Worm (Caenorhabditis elegans) whole organism, L1 larva: ENCODE results near the gene tnt-2.
A peak's percentile ranks its signal among the peaks of the same experiment; 100 is the strongest.

Experiments used
- C16A3.4 ChIP-seq: fragments of 150-350 bp; optimal IDR thresholded peaks from 2 replicates; lab custom pipeline; 2014; ENCODE audit warnings: missing biosample characterization, missing genetic modification characterization
- C34B4.2 ChIP-seq: sonication (generic microtip); optimal IDR thresholded peaks from 2 replicates; lab custom pipeline; 2017; ENCODE audit warnings: mild to moderate bottlenecking, missing genetic modification characterization, missing compliant biosample characterization
- blmp-1 ChIP-seq: fragments of 150-350 bp; optimal IDR thresholded peaks from 2 replicates; lab custom pipeline; 2014; ENCODE audit warnings: missing biosample characterization, missing genetic modification characterization
- ceh-8 ChIP-seq: fragments of 200-800 bp; sonication (Bioruptor generic); optimal IDR thresholded peaks from 2 replicates; lab custom pipeline; 2018; ENCODE audit warnings: mild to moderate bottlenecking, missing genetic modification characterization, moderate library complexity, missing compliant biosample characterization
- ceh-88 ChIP-seq: fragments of 200-800 bp; sonication (Bioruptor generic); IDR thresholded peaks from 2 replicates; pipeline ENCODE4 v1.3.6; 2022; ENCODE audit warnings: missing genetic modification characterization, missing compliant biosample characterization
- dsc-1 ChIP-seq: sonication (generic microtip); optimal IDR thresholded peaks from 2 replicates; lab custom pipeline; 2016; ENCODE audit warnings: mild to moderate bottlenecking, missing genetic modification characterization, missing compliant biosample characterization
- efl-1 ChIP-seq, 4 experiments: fragments of 150-350 bp; optimal IDR thresholded peaks in 3 of 4; peaks in 1 of 4; 1 replicate in 1 of 4; 2 replicates in 3 of 4; lab custom pipeline; 2014; ENCODE audit warnings: missing biosample characterization in 2 of 4, missing genetic modification characterization in 2 of 4, missing genetic modification reagents in 2 of 4
- efl-3 ChIP-seq: fragments of 200-800 bp; sonication (Bioruptor generic); optimal IDR thresholded peaks from 2 replicates; lab custom pipeline; 2018; ENCODE audit warnings: mild to moderate bottlenecking, missing genetic modification characterization, missing compliant biosample characterization
- egl-27 ChIP-seq, 2 experiments: fragments of 150-350 bp in 1 of 2; sonication (generic microtip); optimal IDR thresholded peaks; 3 replicates each; lab custom pipeline; 2017 to 2018; ENCODE audit warnings: missing biosample characterization in 2 of 2, missing genetic modification characterization in 2 of 2, missing genetic modification reagents in 2 of 2
- elt-2 ChIP-seq: sonication (generic microtip); optimal IDR thresholded peaks from 2 replicates; lab custom pipeline; 2016; ENCODE audit warnings: missing genetic modification characterization, mild to moderate bottlenecking, inconsistent platforms, missing compliant biosample characterization, missing genetic modification reagents
- elt-3 ChIP-seq, 6 experiments: fragments of 150-350 bp in 1 of 6; sonication (generic microtip); optimal IDR thresholded peaks; 2 replicates each; lab custom pipeline; 2017 to 2018; ENCODE audit warnings: missing biosample characterization in 6 of 6, missing genetic modification characterization in 6 of 6, inconsistent platforms in 1 of 6
- ets-5 ChIP-seq: fragments of 200-800 bp; sonication (Bioruptor generic); IDR thresholded peaks from 2 replicates; pipeline ENCODE4 v1.3.6; 2022; ENCODE audit warnings: missing genetic modification characterization, missing compliant biosample characterization
- fkh-4 ChIP-seq: sonication (generic microtip); optimal IDR thresholded peaks from 2 replicates; lab custom pipeline; 2016; ENCODE audit warnings: missing compliant biosample characterization, missing genetic modification characterization, borderline replicate concordance
- fos-1 ChIP-seq: fragments of 150-350 bp; optimal IDR thresholded peaks from 2 replicates; lab custom pipeline; 2014; ENCODE audit warnings: missing biosample characterization, missing genetic modification characterization
- hlh-4 ChIP-seq: sonication (generic microtip); optimal IDR thresholded peaks from 2 replicates; lab custom pipeline; 2016; ENCODE audit warnings: mild to moderate bottlenecking, missing genetic modification characterization, missing compliant biosample characterization
- lin-14 ChIP-seq: fragments of 200-800 bp; sonication (Bioruptor generic); optimal IDR thresholded peaks from 2 replicates; lab custom pipeline; 2018; ENCODE audit warnings: mild to moderate bottlenecking, missing genetic modification characterization, moderate library complexity, missing compliant biosample characterization
- lin-35 ChIP-seq, 2 experiments: fragments of 150-350 bp; optimal IDR thresholded peaks; 2 replicates each; lab custom pipeline; 2014; ENCODE audit warnings: missing biosample characterization in 2 of 2, missing genetic modification characterization in 2 of 2, missing genetic modification reagents in 2 of 2
- lin-39 ChIP-seq: fragments of 150-350 bp; optimal IDR thresholded peaks from 2 replicates; lab custom pipeline; 2014; ENCODE audit warnings: missing biosample characterization, missing genetic modification reagents, missing genetic modification characterization
- lsy-2 ChIP-seq, 2 experiments: fragments of 150-350 bp; optimal IDR thresholded peaks; 2 replicates each; lab custom pipeline; 2014; ENCODE audit warnings: missing biosample characterization in 2 of 2, missing genetic modification characterization in 2 of 2
- mdl-1 ChIP-seq, 2 experiments: fragments of 150-350 bp; optimal IDR thresholded peaks; 2 replicates each; lab custom pipeline; 2014 to 2017; ENCODE audit warnings: missing biosample characterization in 2 of 2, missing genetic modification characterization in 2 of 2, inconsistent platforms in 1 of 2
- mep-1 ChIP-seq: fragments of 150-350 bp; optimal IDR thresholded peaks from 2 replicates; lab custom pipeline; 2014; ENCODE audit warnings: missing biosample characterization, missing genetic modification characterization
- nhr-11 ChIP-seq: fragments of 150-350 bp; optimal IDR thresholded peaks from 2 replicates; lab custom pipeline; 2014; ENCODE audit warnings: missing biosample characterization, missing genetic modification characterization
- nhr-12 ChIP-seq: sonication (generic microtip); optimal IDR thresholded peaks from 2 replicates; lab custom pipeline; 2017; ENCODE audit warnings: missing biosample characterization, missing genetic modification characterization
- nhr-20 ChIP-seq: sonication (generic microtip); optimal IDR thresholded peaks from 2 replicates; lab custom pipeline; 2016; ENCODE audit warnings: mild to moderate bottlenecking, missing genetic modification characterization, missing compliant biosample characterization
- nhr-71 ChIP-seq: sonication (generic microtip); optimal IDR thresholded peaks from 2 replicates; lab custom pipeline; 2016; ENCODE audit warnings: mild to moderate bottlenecking, missing genetic modification characterization, moderate library complexity, missing compliant biosample characterization
- nhr-76 ChIP-seq: sonication (generic microtip); optimal IDR thresholded peaks from 2 replicates; lab custom pipeline; 2017; ENCODE audit warnings: missing biosample characterization, missing genetic modification characterization
- nhr-90 ChIP-seq: sonication (generic microtip); optimal IDR thresholded peaks from 2 replicates; lab custom pipeline; 2016; ENCODE audit warnings: mild to moderate bottlenecking, missing genetic modification characterization, missing compliant biosample characterization; ENCODE audit not compliant: poor library complexity
- skn-1 ChIP-seq: fragments of 150-350 bp; optimal IDR thresholded peaks from 2 replicates; lab custom pipeline; 2014; ENCODE audit warnings: missing biosample characterization, missing genetic modification characterization
- snpc-4 ChIP-seq: fragments of 150-350 bp; optimal IDR thresholded peaks from 2 replicates; lab custom pipeline; 2014; ENCODE audit warnings: missing biosample characterization, missing genetic modification characterization
- snu-23 ChIP-seq: sonication (generic microtip); optimal IDR thresholded peaks from 2 replicates; lab custom pipeline; 2016; ENCODE audit warnings: missing genetic modification characterization, missing compliant biosample characterization
- sup-37 ChIP-seq: fragments of 200-800 bp; sonication (Bioruptor generic); optimal IDR thresholded peaks from 2 replicates; lab custom pipeline; 2018; ENCODE audit warnings: mild to moderate bottlenecking, missing genetic modification characterization, missing compliant biosample characterization
- zag-1 ChIP-seq: fragments of 150-350 bp; optimal IDR thresholded peaks from 2 replicates; lab custom pipeline; 2014; ENCODE audit warnings: missing biosample characterization, missing genetic modification characterization

tnt-2 gene

ce11 chrX:8761497-8761896 lies 38.1 kb upstream of the tnt-2 start, which contains the start of gene M02D8.5:
TSS of gene M02D8.5 (minus strand) at chrX:8761597.
- no peak for TF ChIP-seq nhr-11 (tag; lab: Kevin White, UChicago)
- TF ChIP-seq dsc-1: no peak
- no peak for TF ChIP-seq elt-3 (tag; optimal IDR thresholded peaks at IDR 0.05; lab: Kevin White, UChicago)
- no peak for TF ChIP-seq ceh-8 (GFP tag; lab: Kevin White, UChicago)
- TF ChIP-seq snpc-4: no peak
- no peak for TF ChIP-seq sup-37 (GFP tag; lab: Kevin White, UChicago)
- no peak for TF ChIP-seq ets-5 (GFP tag; lab: Robert Waterston, UW)
- no peak for TF ChIP-seq ceh-88
- no peak for TF ChIP-seq C34B4.2 (tag; lab: Kevin White, UChicago)
- no peak for TF ChIP-seq skn-1 (tag; lab: Kevin White, UChicago)
- no peak for TF ChIP-seq fkh-4 (tag; lab: Kevin White, UChicago)
- TF ChIP-seq, all 84 proteins: peak for 0

- TF ChIP-seq egl-27 (tag; optimal IDR thresholded peaks at IDR 0.05; lab: Kevin White, UChicago) (no peak), efl-3 (GFP tag; lab: Kevin White, UChicago) (no peak), ceh-8 (GFP tag; lab: Kevin White, UChicago) (no peak), blmp-1 (tag; lab: Kevin White, UChicago) (peak; percentile 5), mdl-1 (tag; optimal IDR thresholded peaks at IDR 0.05; lab: Kevin White, UChicago) (no peak), nhr-12 (tag; lab: Kevin White, UChicago) (no peak), nhr-71 (tag; lab: Kevin White, UChicago) (peak; percentile 20), hlh-4 (no peak), C16A3.4 (tag; lab: Kevin White, UChicago) (no peak), nhr-76 (tag; lab: Kevin White, UChicago) (no peak), elt-3 (tag; optimal IDR thresholded peaks at IDR 0.05; lab: Kevin White, UChicago) (no peak), lin-39 (tag; lab: Kevin White, UChicago) (no peak)
Measured at ce11 chrX:8761060-8761459, 37.7 kb upstream of the tnt-2 start.

DNA sequence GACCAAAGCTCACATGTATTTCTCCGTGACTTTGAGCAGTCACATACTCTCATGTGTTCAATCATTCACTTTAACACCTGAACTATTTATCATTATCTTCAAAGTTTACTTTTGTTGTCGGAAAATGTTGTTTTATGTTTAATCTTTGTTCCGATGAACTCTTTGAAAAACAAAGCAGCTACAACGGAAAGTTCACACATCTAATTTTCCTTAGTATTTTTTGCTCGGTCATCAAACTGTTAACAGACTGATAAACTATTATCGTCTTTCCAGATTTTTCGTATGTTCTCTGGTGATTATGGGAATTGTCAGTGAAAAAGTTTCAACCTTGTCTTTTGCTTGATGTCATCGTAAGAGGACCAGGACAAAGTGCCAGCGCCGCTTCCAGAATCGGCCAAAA lies 32.6 kb upstream of the tnt-2 start:
- TF ChIP-seq nhr-90 (tag; lab: Kevin White, UChicago) (peak; percentile 7), nhr-71 (tag; lab: Kevin White, UChicago) (peak; percentile 32), hlh-4 (no peak), zag-1 (tag; lab: Kevin White, UChicago) (no peak), nhr-76 (tag; lab: Kevin White, UChicago) (no peak), elt-2 (tag; lab: Kevin White, UChicago) (peak; percentile 73), skn-1 (tag; lab: Kevin White, UChicago) (no peak)

ce11 chrX:8754285-8754795 lies 31.0 kb upstream of the tnt-2 start:
- TF ChIP-seq lin-39 (tag; lab: Kevin White, UChicago) (no peak), elt-3 (tag; optimal IDR thresholded peaks at IDR 0.05; lab: Kevin White, UChicago) (peak in 2 of 6 experiments; percentile 48 to 88), snu-23 (GFP tag; lab: Kevin White, UChicago) (peak; percentile 14), fos-1 (no peak), blmp-1 (tag; lab: Kevin White, UChicago) (peak; percentile 40), nhr-11 (tag; lab: Kevin White, UChicago) (no peak), mep-1 (tag; lab: Kevin White, UChicago) (no peak), lsy-2 (tag; optimal IDR thresholded peaks at IDR 0.05; lab: Kevin White, UChicago) (peak in 1 of 2 experiments; percentile 56), dsc-1 (no peak), ets-5 (GFP tag; lab: Robert Waterston, UW) (no peak), efl-1 (optimal IDR thresholded peaks at IDR 0.05; lab: Kevin White, UChicago) (no peak), efl-1 (GFP tag; optimal IDR thresholded peaks at IDR 0.05 in 1 of 2; lab: Kevin White, UChicago) (peak in 1 of 2 experiments; percentile 71), egl-27 (tag; optimal IDR thresholded peaks at IDR 0.05; lab: Kevin White, UChicago) (no peak), ceh-8 (GFP tag; lab: Kevin White, UChicago) (no peak), nhr-20 (tag; lab: Kevin White, UChicago) (peak; percentile 62), zag-1 (tag; lab: Kevin White, UChicago) (no peak), lin-35 (GFP tag; optimal IDR thresholded peaks at IDR 0.05; lab: Kevin White, UChicago) (peak in 1 of 2 experiments; percentile 21), nhr-71 (tag; lab: Kevin White, UChicago) (peak; percentile 32), lin-14 (GFP tag; lab: Kevin White, UChicago) (peak; percentile 51), C34B4.2 (tag; lab: Kevin White, UChicago) (no peak)
